Worm (Caenorhabditis elegans) whole organism, late embryonic: Measurements from ENCODE around the gene unc-61.

Experiments
- F13H6.1 ChIP-seq: sonication (generic microtip); optimal IDR thresholded peaks from 2 replicates; lab custom pipeline; 2016; ENCODE audit warnings: missing genetic modification characterization, missing compliant biosample characterization
- K02D7.2 ChIP-seq: sonication (generic microtip); optimal IDR thresholded peaks from 2 replicates; lab custom pipeline; 2017; ENCODE audit warnings: mild to moderate bottlenecking, missing genetic modification characterization, missing compliant biosample characterization
- Y22D7AL.16 ChIP-seq: sonication (generic microtip); optimal IDR thresholded peaks from 2 replicates; lab custom pipeline; 2016; ENCODE audit warnings: missing genetic modification characterization, missing compliant biosample characterization
- ama-1 ChIP-seq: fragments of 150-350 bp; optimal IDR thresholded peaks from 2 replicates; lab custom pipeline; 2014
- ceh-2 ChIP-seq: sonication (generic microtip); optimal IDR thresholded peaks from 2 replicates; lab custom pipeline; 2016; ENCODE audit warnings: missing genotype, missing genetic modification characterization, missing compliant biosample characterization
- ceh-22 ChIP-seq: sonication (generic microtip); optimal IDR thresholded peaks from 2 replicates; lab custom pipeline; 2017; ENCODE audit warnings: missing biosample characterization, missing genetic modification characterization
- ceh-30 ChIP-seq: fragments of 150-350 bp; optimal IDR thresholded peaks from 2 replicates; lab custom pipeline; 2014; ENCODE audit warnings: missing biosample characterization, missing genetic modification characterization
- ceh-31 ChIP-seq: sonication (generic microtip); optimal IDR thresholded peaks from 2 replicates; lab custom pipeline; 2016; ENCODE audit warnings: missing genetic modification characterization, missing compliant biosample characterization
- ceh-45 ChIP-seq: fragments of 200-800 bp; sonication (Bioruptor generic); IDR thresholded peaks from 2 replicates; pipeline ENCODE4 v1.3.6; 2022; ENCODE audit warnings: missing genetic modification reagents, missing genetic modification characterization, missing compliant biosample characterization
- ceh-48 ChIP-seq: sonication (generic microtip); optimal IDR thresholded peaks from 2 replicates; lab custom pipeline; 2016; ENCODE audit warnings: missing genetic modification characterization, inconsistent platforms, missing compliant biosample characterization
- ceh-6 ChIP-seq: fragments of 200-800 bp; sonication (Bioruptor generic); optimal IDR thresholded peaks from 2 replicates; lab custom pipeline; 2018; ENCODE audit warnings: mild to moderate bottlenecking, missing genetic modification characterization, missing compliant biosample characterization
- dmd-4 ChIP-seq: sonication (generic microtip); optimal IDR thresholded peaks from 2 replicates; lab custom pipeline; 2016; ENCODE audit warnings: borderline replicate concordance, missing genetic modification characterization, missing compliant biosample characterization
- dve-1 ChIP-seq: sonication (generic microtip); optimal IDR thresholded peaks from 2 replicates; lab custom pipeline; 2017; ENCODE audit warnings: antibody characterized with exemption, mild to moderate bottlenecking, missing genetic modification characterization, missing compliant biosample characterization
- elt-4 ChIP-seq: sonication (generic microtip); optimal IDR thresholded peaks from 2 replicates; lab custom pipeline; 2016; ENCODE audit warnings: missing genetic modification characterization, missing compliant biosample characterization
- ets-4 ChIP-seq: sonication (generic microtip); optimal IDR thresholded peaks from 2 replicates; lab custom pipeline; 2016; ENCODE audit warnings: missing genetic modification characterization, missing compliant biosample characterization
- fax-1 ChIP-seq: sonication (generic microtip); optimal IDR thresholded peaks from 2 replicates; lab custom pipeline; 2016; ENCODE audit warnings: missing genotype, missing genetic modification characterization, missing compliant biosample characterization
- fkh-10 ChIP-seq: fragments of 150-350 bp; optimal IDR thresholded peaks from 2 replicates; lab custom pipeline; 2014; ENCODE audit warnings: missing biosample characterization, missing genetic modification reagents, missing genetic modification characterization
- fkh-6 ChIP-seq: sonication (generic microtip); optimal IDR thresholded peaks from 2 replicates; lab custom pipeline; 2016; ENCODE audit warnings: missing genetic modification characterization, missing compliant biosample characterization
- hlh-30 ChIP-seq: sonication (generic microtip); optimal IDR thresholded peaks from 2 replicates; lab custom pipeline; 2017; ENCODE audit warnings: antibody characterized with exemption, missing genetic modification characterization, missing compliant biosample characterization; ENCODE audit not compliant: insufficient read depth
- hlh-6 ChIP-seq: sonication (generic microtip); optimal IDR thresholded peaks from 2 replicates; lab custom pipeline; 2016; ENCODE audit warnings: missing genotype, missing genetic modification characterization, missing compliant biosample characterization
- hlh-8 ChIP-seq: sonication (generic microtip); optimal IDR thresholded peaks from 2 replicates; lab custom pipeline; 2016; ENCODE audit warnings: missing genotype, missing genetic modification characterization, missing compliant biosample characterization
- lim-6 ChIP-seq: sonication (generic microtip); optimal IDR thresholded peaks from 2 replicates; lab custom pipeline; 2016; ENCODE audit warnings: missing genetic modification characterization, missing compliant biosample characterization
- lin-11 ChIP-seq: fragments of 200-800 bp; sonication (Bioruptor generic); optimal IDR thresholded peaks from 2 replicates; lab custom pipeline; 2018; ENCODE audit warnings: mild to moderate bottlenecking, missing genetic modification characterization, missing compliant biosample characterization
- mec-3 ChIP-seq: sonication (generic microtip); optimal IDR thresholded peaks from 2 replicates; lab custom pipeline; 2016; ENCODE audit warnings: borderline replicate concordance, missing genetic modification characterization, missing compliant biosample characterization
- nfya-1 ChIP-seq: sonication (generic microtip); optimal IDR thresholded peaks from 2 replicates; lab custom pipeline; 2017; ENCODE audit warnings: missing genetic modification characterization, mild to moderate bottlenecking, missing compliant biosample characterization, antibody characterized with exemption, moderate library complexity
- nhr-232 ChIP-seq: sonication (generic microtip); optimal IDR thresholded peaks from 2 replicates; lab custom pipeline; 2016; ENCODE audit warnings: missing genetic modification characterization, missing compliant biosample characterization
- odd-2 ChIP-seq: sonication (generic microtip); optimal IDR thresholded peaks from 2 replicates; lab custom pipeline; 2017; ENCODE audit warnings: antibody characterized with exemption, mild to moderate bottlenecking, missing genetic modification characterization, missing compliant biosample characterization
- pag-3 ChIP-seq: sonication (generic microtip); optimal IDR thresholded peaks from 2 replicates; lab custom pipeline; 2016; ENCODE audit warnings: missing compliant biosample characterization, missing genetic modification characterization, borderline replicate concordance
- pax-1 ChIP-seq: fragments of 150-350 bp; optimal IDR thresholded peaks from 2 replicates; lab custom pipeline; 2014; ENCODE audit warnings: missing biosample characterization, missing genetic modification characterization
- rnt-1 ChIP-seq: sonication (generic microtip); optimal IDR thresholded peaks from 2 replicates; lab custom pipeline; 2016; ENCODE audit warnings: missing genetic modification characterization, missing compliant biosample characterization
- sdc-2 ChIP-seq: sonication (generic microtip); optimal IDR thresholded peaks from 2 replicates; lab custom pipeline; 2016; ENCODE audit warnings: missing genotype, missing genetic modification characterization, missing compliant biosample characterization
- sox-2 ChIP-seq: fragments of 200-800 bp; sonication (Bioruptor generic); IDR thresholded peaks from 2 replicates; pipeline ENCODE4 v1.3.6; 2022; ENCODE audit warnings: missing genetic modification reagents, missing genetic modification characterization, missing compliant biosample characterization
- ttx-3 ChIP-seq: sonication (generic microtip); optimal IDR thresholded peaks from 2 replicates; lab custom pipeline; 2016; ENCODE audit warnings: missing genetic modification reagents, missing genetic modification characterization, missing compliant biosample characterization
- zip-5 ChIP-seq: sonication (generic microtip); optimal IDR thresholded peaks from 2 replicates; lab custom pipeline; 2016; ENCODE audit warnings: missing genetic modification characterization, missing compliant biosample characterization
- ztf-16 ChIP-seq: sonication (generic microtip); optimal IDR thresholded peaks from 2 replicates; lab custom pipeline; 2017; ENCODE audit warnings: missing genetic modification characterization, missing compliant biosample characterization

The unc-61 gene

DNA sequence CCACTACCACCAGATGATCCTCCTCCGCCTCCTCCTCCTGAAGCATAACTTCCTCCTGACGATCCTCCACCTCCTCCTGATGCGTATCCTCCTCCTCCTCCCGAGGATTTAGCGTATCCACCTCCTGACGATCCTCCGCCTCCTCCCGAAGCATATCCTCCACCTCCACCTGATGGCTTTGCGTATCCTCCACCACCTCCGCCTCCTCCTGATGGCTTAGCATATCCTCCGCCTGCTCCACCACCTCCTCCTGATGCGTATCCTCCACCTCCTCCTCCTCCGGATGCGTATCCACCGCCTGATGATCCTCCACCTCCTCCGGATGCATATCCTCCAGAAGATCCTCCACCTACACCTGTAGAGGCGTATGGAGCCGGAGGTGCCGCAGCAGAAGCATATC lies 10.8 kb upstream of the unc-61 start:
- TF ChIP-seq ceh-31 (no peak), fkh-10 (GFP tag; lab: Kevin White, UChicago) (no peak), dve-1 (tag; lab: Kevin White, UChicago) (peak; percentile 2)

DNA sequence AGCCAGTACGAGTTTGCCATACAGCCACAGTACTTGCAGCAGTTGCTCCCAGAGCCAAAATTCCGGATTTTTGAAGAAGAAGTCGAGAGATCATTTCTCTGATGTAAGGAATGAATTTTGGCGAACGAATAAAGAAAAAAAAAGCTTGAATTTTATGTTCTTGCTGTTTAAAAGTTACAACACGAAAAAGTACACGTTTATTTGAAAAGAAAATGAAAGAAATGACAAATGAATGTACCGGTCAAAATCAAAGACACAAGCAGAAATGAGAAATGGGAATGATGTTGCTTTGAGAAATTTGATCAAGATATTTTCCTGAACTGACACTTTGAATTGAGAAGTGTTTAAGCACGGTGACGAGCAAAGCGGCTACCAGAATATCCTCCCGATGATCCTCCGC lies 7.2 kb upstream of the unc-61 start, which contains the start of gene Y50E8A.6:
Gene Y50E8A.6, minus strand, starts transcription at position 101 of the 400 bp plus-strand sequence.
- TF ChIP-seq ceh-31 = no peak
- TF ChIP-seq pag-3 = no peak

ce11 chrV:14736851-14737250 lies 2.8 kb upstream of the unc-61 start, which contains the start of gene Y50E8A.5:
TSS of gene Y50E8A.5 (minus strand) at chrV:14736951.
- TF ChIP-seq lim-6 (tag; lab: Kevin White, UChicago) (no peak), lin-11 (tag; lab: Kevin White, UChicago) (no peak), ceh-48 (tag; lab: Kevin White, UChicago) (no peak), ama-1 (lab: Kevin White, UChicago) (no peak), F13H6.1 (tag; lab: Kevin White, UChicago) (no peak)

- TF ChIP-seq dmd-4 = no peak
- no peak for TF ChIP-seq hlh-6
- no peak for TF ChIP-seq ceh-22 (tag; lab: Kevin White, UChicago)
- TF ChIP-seq lin-11 (tag; lab: Kevin White, UChicago) = no peak
Measured at ce11 chrV:14729343-14729742, 4.7 kb downstream of the unc-61 start, which contains the start of gene oig-3. TSS of gene oig-3 (plus strand) at chrV:14729643.

DNA sequence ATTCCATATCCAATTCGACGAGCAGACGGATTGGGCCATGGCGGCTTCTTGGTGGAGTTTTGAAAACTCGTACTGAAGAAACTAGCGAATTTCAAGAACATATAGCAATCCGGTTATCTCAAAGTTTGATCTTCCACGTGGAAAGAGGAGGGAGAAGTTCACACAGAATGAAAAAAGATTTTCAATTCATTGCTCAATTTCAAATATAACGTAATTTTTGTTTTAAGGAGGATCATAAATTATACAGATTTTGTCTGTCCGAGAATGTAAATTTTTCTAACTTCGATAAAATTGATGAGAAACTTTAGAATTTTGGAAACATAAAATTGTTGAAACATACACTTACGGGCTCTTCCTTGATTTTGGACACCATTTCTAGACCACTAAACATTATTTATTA lies 5.3 kb downstream of the unc-61 start, which contains the start of gene Y50E8A.2:
Gene Y50E8A.2, minus strand, starts transcription at position 101 of the 400 bp plus-strand sequence.
- TF ChIP-seq hlh-30 (tag; lab: Kevin White, UChicago) (no peak), odd-2 (no peak)

DNA sequence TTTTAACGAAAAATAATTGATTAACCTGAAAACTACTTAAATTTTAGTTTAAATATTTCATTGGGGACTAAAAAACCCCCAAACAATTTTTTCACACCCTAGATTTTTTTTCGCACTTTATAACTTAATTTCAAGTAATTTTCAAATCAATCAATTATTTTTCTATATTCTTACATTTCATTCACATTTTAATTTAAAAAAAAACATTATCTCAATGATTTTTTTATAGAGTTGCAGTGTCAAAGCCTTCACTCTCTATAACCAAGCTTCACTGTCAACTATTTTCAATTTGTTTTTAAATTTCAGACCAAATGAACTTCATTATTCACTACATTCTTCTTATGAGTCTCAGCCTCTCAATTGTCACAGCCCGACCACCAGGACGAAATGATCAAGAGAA lies 7.4 kb downstream of the unc-61 start, which contains the start of gene Y50E8A.1:
Gene Y50E8A.1, plus strand, starts transcription at position 301 of the 400 bp plus-strand sequence.
- TF ChIP-seq ztf-16 (no peak), zip-5 (tag; lab: Kevin White, UChicago) (no peak), hlh-8 (tag; lab: Kevin White, UChicago) (no peak), sdc-2 (tag; lab: Kevin White, UChicago) (no peak), odd-2 (no peak), nhr-232 (tag; lab: Kevin White, UChicago) (no peak), ceh-22 (tag; lab: Kevin White, UChicago) (no peak), ceh-30 (no peak), dmd-4 (no peak), nfya-1 (no peak), ets-4 (tag; lab: Kevin White, UChicago) (no peak), pag-3 (no peak), sox-2 (GFP tag; lab: Robert Waterston, UW) (no peak)

ce11 chrV:14725409-14725808 lies 8.6 kb downstream of the unc-61 start:
- TF ChIP-seq Y22D7AL.16 (tag; lab: Kevin White, UChicago) (no peak), ttx-3 (tag; lab: Kevin White, UChicago) (no peak), ztf-16 (no peak), nhr-232 (tag; lab: Kevin White, UChicago) (no peak), rnt-1 (no peak), ceh-45 (GFP tag; lab: Robert Waterston, UW) (no peak), K02D7.2 (no peak), pax-1 (tag; lab: Kevin White, UChicago) (no peak), ceh-6 (GFP tag; lab: Kevin White, UChicago) (no peak), elt-4 (no peak), fkh-10 (GFP tag; lab: Kevin White, UChicago) (no peak), mec-3 (tag; lab: Kevin White, UChicago) (no peak), fax-1 (tag; lab: Kevin White, UChicago) (no peak), pag-3 (no peak), ceh-2 (tag; lab: Kevin White, UChicago) (no peak), fkh-6 (no peak), sdc-2 (tag; lab: Kevin White, UChicago) (no peak), hlh-30 (tag; lab: Kevin White, UChicago) (no peak), hlh-8 (tag; lab: Kevin White, UChicago) (no peak)
